Fruit fly (Drosophila melanogaster) whole organism, embryonic: ENCODE measurements around the gene CG2120.

ENCODE experiments used
- ATbp ChIP-seq: fragments of 200-800 bp; sonication (Bioruptor generic); optimal IDR thresholded peaks from 2 replicates; lab custom pipeline; 2017; ENCODE audit warnings: missing biosample characterization, mild to moderate bottlenecking, missing genetic modification characterization, missing genetic modification reagents
- Atf6 ChIP-seq: fragments of 200-800 bp; sonication (Bioruptor generic); IDR thresholded peaks from 2 replicates; pipeline ENCODE4 v1.3.6; 2022; ENCODE audit warnings: missing biosample characterization, missing genetic modification characterization
- B-H1 ChIP-seq: fragments of 200-800 bp; sonication (Bioruptor generic); IDR thresholded peaks from 3 replicates; pipeline ENCODE4 v1.3.6; 2022; ENCODE audit warnings: missing biosample characterization, missing genetic modification characterization
- BtbVII ChIP-seq: fragments of 200-800 bp; sonication (Bioruptor generic); optimal IDR thresholded peaks from 3 replicates; lab custom pipeline; 2017; ENCODE audit warnings: missing biosample characterization, mild to moderate bottlenecking, missing genetic modification characterization
- C15 ChIP-seq: fragments of 200-800 bp; sonication (Bioruptor generic); IDR thresholded peaks from 3 replicates; pipeline ENCODE4 v1.3.6; 2022; ENCODE audit warnings: missing biosample characterization, missing genetic modification characterization
- CG11085 ChIP-seq: fragments of 200-800 bp; sonication (Bioruptor generic); IDR thresholded peaks from 2 replicates; pipeline ENCODE4 v1.3.6; 2022; ENCODE audit warnings: missing biosample characterization, missing genetic modification characterization
- CG11504 ChIP-seq: fragments of 200-800 bp; sonication (Bioruptor generic); optimal IDR thresholded peaks from 3 replicates; lab custom pipeline; 2019; ENCODE audit warnings: missing biosample characterization, mild to moderate bottlenecking, missing genetic modification characterization, moderate library complexity
- CG11560 ChIP-seq: fragments of 200-800 bp; sonication (Bioruptor generic); IDR thresholded peaks from 3 replicates; pipeline ENCODE4 v1.3.6; 2022; ENCODE audit warnings: missing biosample characterization, missing genetic modification characterization
- CG12219 ChIP-seq: fragments of 200-800 bp; sonication (Bioruptor generic); optimal IDR thresholded peaks from 3 replicates; lab custom pipeline; 2018; ENCODE audit warnings: missing biosample characterization, mild to moderate bottlenecking, missing genetic modification characterization
- CG13296 ChIP-seq: fragments of 200-800 bp; sonication (Bioruptor generic); optimal IDR thresholded peaks from 3 replicates; lab custom pipeline; 2018; ENCODE audit warnings: missing biosample characterization, mild to moderate bottlenecking, missing genetic modification characterization
- CG14050 ChIP-seq: fragments of 200-800 bp; sonication (Bioruptor generic); IDR thresholded peaks from 3 replicates; pipeline ENCODE4 v1.3.6; 2022; ENCODE audit warnings: missing biosample characterization, missing genetic modification characterization
- CG17186 ChIP-seq: fragments of 200-800 bp; sonication (Bioruptor generic); optimal IDR thresholded peaks from 3 replicates; lab custom pipeline; 2017; ENCODE audit warnings: missing biosample characterization, missing genetic modification reagents, missing genetic modification characterization
- CG17612 ChIP-seq: fragments of 200-800 bp; sonication (Bioruptor generic); IDR thresholded peaks from 2 replicates; pipeline ENCODE4 v1.3.6; 2022; ENCODE audit warnings: missing biosample characterization, missing genetic modification characterization
- CG18011 ChIP-seq: fragments of 200-800 bp; sonication (Bioruptor generic); optimal IDR thresholded peaks from 2 replicates; lab custom pipeline; 2017; ENCODE audit warnings: missing biosample characterization, missing genetic modification characterization, mild to moderate bottlenecking, moderate library complexity, missing genotype
- CG2199 ChIP-seq: fragments of 200-800 bp; sonication (Bioruptor generic); IDR thresholded peaks from 3 replicates; pipeline ENCODE4 v1.3.6; 2022; ENCODE audit warnings: missing biosample characterization, missing genetic modification characterization
- CG2712 ChIP-seq: fragments of 200-800 bp; optimal IDR thresholded peaks from 3 replicates; lab custom pipeline; 2019; ENCODE audit warnings: missing biosample characterization, mild to moderate bottlenecking, missing genetic modification characterization, moderate library complexity
- CG32532 ChIP-seq: fragments of 200-800 bp; sonication (Bioruptor generic); IDR thresholded peaks from 2 replicates; pipeline ENCODE4 v1.3.6; 2022; ENCODE audit warnings: missing biosample characterization, missing genetic modification characterization
- CG33557 ChIP-seq: fragments of 200-800 bp; sonication (Bioruptor generic); optimal IDR thresholded peaks from 2 replicates; lab custom pipeline; 2019; ENCODE audit warnings: missing biosample characterization, mild to moderate bottlenecking, missing genetic modification characterization, moderate library complexity
- CG3995 ChIP-seq: fragments of 200-800 bp; sonication (Bioruptor generic); optimal IDR thresholded peaks from 3 replicates; lab custom pipeline; 2016; ENCODE audit warnings: missing biosample characterization, missing genetic modification characterization
- CG42726 ChIP-seq: fragments of 200-800 bp; sonication (Bioruptor generic); IDR thresholded peaks from 2 replicates; pipeline ENCODE4 v1.3.6; 2022; ENCODE audit warnings: missing biosample characterization, missing genetic modification characterization; ENCODE audit not compliant: partially characterized antibody
- CG4617 ChIP-seq: fragments of 200-800 bp; sonication (Bioruptor generic); optimal IDR thresholded peaks from 3 replicates; lab custom pipeline; 2016; ENCODE audit warnings: missing biosample characterization, missing genetic modification characterization, borderline replicate concordance
- CG5180 ChIP-seq: fragments of 200-800 bp; sonication (Bioruptor generic); optimal IDR thresholded peaks from 3 replicates; lab custom pipeline; 2017; ENCODE audit warnings: missing biosample characterization, missing genetic modification characterization, mild to moderate bottlenecking, moderate library complexity, missing genetic modification reagents
- CG5245 ChIP-seq: fragments of 200-800 bp; sonication (Bioruptor generic); optimal IDR thresholded peaks from 3 replicates; lab custom pipeline; 2016; ENCODE audit warnings: missing biosample characterization, missing genetic modification characterization
- CG7745 ChIP-seq: fragments of 200-800 bp; sonication (Bioruptor generic); optimal IDR thresholded peaks from 2 replicates; lab custom pipeline; 2018; ENCODE audit warnings: missing biosample characterization, mild to moderate bottlenecking, missing genetic modification characterization, moderate library complexity
- CG8478 ChIP-seq: fragments of >200 bp; optimal IDR thresholded peaks from 2 replicates; lab custom pipeline; 2018
- Dek ChIP-seq: fragments of 200-800 bp; sonication (Bioruptor generic); optimal IDR thresholded peaks from 3 replicates; lab custom pipeline; 2019; ENCODE audit warnings: missing biosample characterization, mild to moderate bottlenecking, missing genetic modification characterization, moderate library complexity
- Dref ChIP-seq: fragments of 200-800 bp; sonication (Bioruptor generic); IDR thresholded peaks from 2 replicates; pipeline ENCODE4 v1.3.6; 2022; ENCODE audit warnings: missing biosample characterization, missing genetic modification characterization
- Ets97D ChIP-seq: fragments of 200-800 bp; sonication (Bioruptor generic); optimal IDR thresholded peaks from 3 replicates; lab custom pipeline; 2016; ENCODE audit warnings: missing biosample characterization, missing genetic modification characterization
- GATAe ChIP-seq: fragments of 200-800 bp; sonication (Bioruptor generic); conservative IDR thresholded peaks from 2 replicates; pipeline ENCODE4 v1.3.6; 2022; ENCODE audit warnings: missing biosample characterization, missing genetic modification characterization
- HHEX ChIP-seq: fragments of 200-800 bp; sonication (Bioruptor generic); optimal IDR thresholded peaks from 3 replicates; lab custom pipeline; 2017; ENCODE audit warnings: missing biosample characterization, mild to moderate bottlenecking, missing genetic modification characterization, missing genetic modification reagents
- HmgD ChIP-seq: fragments of 200-800 bp; sonication (Bioruptor generic); optimal IDR thresholded peaks from 3 replicates; lab custom pipeline; 2016; ENCODE audit warnings: missing biosample characterization, missing genetic modification characterization
- MTF-1 ChIP-seq: fragments of 200-800 bp; sonication (Bioruptor generic); optimal IDR thresholded peaks from 2 replicates; lab custom pipeline; 2018; ENCODE audit warnings: missing biosample characterization, mild to moderate bottlenecking, missing genetic modification characterization, borderline replicate concordance
- Myb ChIP-seq: fragments of 200-800 bp; sonication (Bioruptor generic); optimal IDR thresholded peaks from 2 replicates; lab custom pipeline; 2016; ENCODE audit warnings: missing biosample characterization, missing genetic modification characterization
- Rx ChIP-seq: fragments of 200-800 bp; sonication (Bioruptor generic); IDR thresholded peaks from 2 replicates; pipeline ENCODE4 v1.3.6; 2022; ENCODE audit warnings: missing biosample characterization, missing genetic modification characterization
- bigmax ChIP-seq: fragments of 200-800 bp; sonication (Bioruptor generic); optimal IDR thresholded peaks from 2 replicates; lab custom pipeline; 2018; ENCODE audit warnings: missing biosample characterization, mild to moderate bottlenecking, missing genetic modification characterization
- btn ChIP-seq: fragments of 200-800 bp; sonication (Bioruptor generic); optimal IDR thresholded peaks from 2 replicates; lab custom pipeline; 2016; ENCODE audit warnings: missing biosample characterization, missing genetic modification characterization
- dm ChIP-seq: fragments of 200-800 bp; sonication (Bioruptor generic); optimal IDR thresholded peaks from 3 replicates; lab custom pipeline; 2016; ENCODE audit warnings: missing biosample characterization, missing genetic modification characterization
- dpn ChIP-seq, 2 experiments: fragments of 200-800 bp; sonication (Bioruptor generic); optimal IDR thresholded peaks; 3 replicates each; lab custom pipeline; 2016; ENCODE audit warnings: missing biosample characterization in 2 of 2, missing genetic modification characterization in 2 of 2
- gce ChIP-seq: fragments of 200-800 bp; sonication (Bioruptor generic); IDR thresholded peaks from 3 replicates; pipeline ENCODE4 v1.3.6; 2022; ENCODE audit warnings: missing biosample characterization, missing genetic modification characterization
- gfzf ChIP-seq: fragments of 200-800 bp; sonication (Bioruptor generic); optimal IDR thresholded peaks from 2 replicates; lab custom pipeline; 2016; ENCODE audit warnings: missing biosample characterization, mild to moderate bottlenecking, missing genetic modification characterization, moderate library complexity
- onecut ChIP-seq: fragments of 200-800 bp; sonication (Bioruptor generic); IDR thresholded peaks from 2 replicates; pipeline ENCODE4 v1.3.6; 2022; ENCODE audit warnings: missing biosample characterization, missing genetic modification characterization
- pb ChIP-seq: fragments of 200-800 bp; sonication (Bioruptor generic); optimal IDR thresholded peaks from 3 replicates; lab custom pipeline; 2016; ENCODE audit warnings: missing biosample characterization, missing genetic modification characterization
- ssp ChIP-seq: fragments of 200-800 bp; sonication (Bioruptor generic); IDR thresholded peaks from 2 replicates; pipeline ENCODE4 v1.3.6; 2022; ENCODE audit warnings: missing biosample characterization, missing genetic modification characterization
- tin ChIP-seq: fragments of 200-800 bp; sonication (Bioruptor generic); optimal IDR thresholded peaks from 3 replicates; lab custom pipeline; 2016; ENCODE audit warnings: missing biosample characterization, missing genetic modification characterization
- trem ChIP-seq: fragments of 200-800 bp; optimal IDR thresholded peaks from 3 replicates; lab custom pipeline; 2019; ENCODE audit warnings: missing biosample characterization, mild to moderate bottlenecking, missing genetic modification characterization, moderate library complexity
- ttk ChIP-seq: fragments of 200-800 bp; sonication (Bioruptor generic); IDR thresholded peaks from 2 replicates; pipeline ENCODE4 v2.1.2; 2022; ENCODE audit warnings: missing biosample characterization, missing genetic modification characterization
- tup ChIP-seq: fragments of 200-800 bp; sonication (Bioruptor generic); optimal IDR thresholded peaks from 2 replicates; lab custom pipeline; 2016; ENCODE audit warnings: missing biosample characterization, mild to moderate bottlenecking, missing genetic modification characterization, moderate library complexity
- wek ChIP-seq: fragments of 200-800 bp; sonication (Bioruptor generic); optimal IDR thresholded peaks from 3 replicates; lab custom pipeline; 2018; ENCODE audit warnings: missing biosample characterization, mild to moderate bottlenecking, missing genetic modification characterization, moderate library complexity
- zfh1 ChIP-seq: fragments of 200-800 bp; sonication (Bioruptor generic); IDR thresholded peaks from 3 replicates; pipeline ENCODE4 v1.3.6; 2022; ENCODE audit warnings: missing biosample characterization, missing genetic modification characterization

CG2120 gene

DNA sequence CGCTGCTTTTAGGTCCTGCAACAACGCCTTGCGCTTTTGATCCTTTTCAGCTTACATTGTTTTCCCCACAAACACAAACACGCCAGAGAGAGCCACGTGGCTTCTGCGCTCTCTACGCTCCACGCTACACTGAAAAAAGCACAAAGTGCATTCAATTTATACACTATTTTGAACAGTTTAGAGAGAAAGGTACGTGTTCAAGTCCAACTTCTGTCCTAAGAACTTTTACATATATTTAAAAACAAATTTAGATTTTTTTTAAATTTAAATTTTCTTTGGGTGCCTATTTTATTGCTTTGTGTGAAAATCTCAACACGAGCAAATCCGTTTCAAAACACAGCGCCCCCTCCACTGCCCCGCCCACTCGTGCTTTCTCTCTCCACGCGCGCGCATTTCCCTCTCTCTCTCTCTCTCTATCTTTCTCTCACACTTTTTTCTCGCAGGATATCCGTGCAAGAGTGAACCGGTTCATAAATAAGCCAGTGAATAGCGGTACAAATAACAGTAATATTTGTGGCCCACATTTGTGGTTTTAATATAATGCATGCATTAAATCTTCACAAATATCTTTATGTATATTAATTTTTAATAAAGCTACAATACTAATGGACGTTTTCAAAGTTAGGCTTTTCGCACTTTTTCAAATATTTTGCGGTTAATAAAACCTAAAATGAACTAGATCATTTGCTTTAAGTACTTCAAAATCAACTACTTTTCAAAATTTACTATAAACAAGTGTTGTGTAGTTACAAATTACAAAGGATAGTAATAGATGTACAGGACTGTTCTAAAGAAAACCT, 35.4 kb upstream of the CG2120 start (continued):
- peak; percentile 86 for TF ChIP-seq gce (GFP tag; lab: Robert Waterston, UW)
- TF ChIP-seq CG17186 = peak; percentile 40
- peak; percentile 35 for TF ChIP-seq tup (GFP tag; lab: Kevin White, UChicago)
- TF ChIP-seq ATbp (GFP tag; lab: Kevin White, UChicago) = peak; percentile 90
- peak; percentile 84 for TF ChIP-seq CG13296 (GFP tag; lab: Kevin White, UChicago)
- TF ChIP-seq CG7745 (tag; lab: Kevin White, UChicago) = no peak
- TF ChIP-seq CG14050 (GFP tag; lab: Robert Waterston, UW) = peak; percentile 84
- TF ChIP-seq C15 (GFP tag; lab: Robert Waterston, UW) = peak; percentile 69; the same call in 1 of the 3 replicates
- peak; percentile 6 for TF ChIP-seq Ets97D (GFP tag; lab: Kevin White, UChicago)
- peak; percentile 68 for TF ChIP-seq CG17612
- TF ChIP-seq CG32532 (GFP tag; lab: Robert Waterston, UW) = peak; percentile 87
- TF ChIP-seq CG2199 = peak; percentile 90
- peak; percentile 17 for TF ChIP-seq pb (GFP tag; lab: Kevin White, UChicago)
- TF ChIP-seq zfh1 (GFP tag; lab: Robert Waterston, UW) = peak; percentile 85
- peak; percentile 58 for TF ChIP-seq ssp (GFP tag; lab: Robert Waterston, UW)
- peak; percentile 26 for TF ChIP-seq CG18011 (GFP tag; lab: Kevin White, UChicago)
- TF ChIP-seq bigmax (GFP tag; lab: Kevin White, UChicago) = no peak
- no peak for TF ChIP-seq CG8478 (lab: Kevin White, UChicago)
- no peak for TF ChIP-seq CG3995 (GFP tag; lab: Kevin White, UChicago)
- TF ChIP-seq MTF-1 = peak; percentile 49
- peak; percentile 57 to 75 for TF ChIP-seq dpn (GFP tag; optimal IDR thresholded peaks at IDR 0.05; lab: Kevin White, UChicago)
- no peak for TF ChIP-seq CG33557
- TF ChIP-seq CG4617 (GFP tag; lab: Kevin White, UChicago) = peak; percentile 26
- TF ChIP-seq onecut (GFP tag; lab: Robert Waterston, UW) = peak; percentile 69
- peak; percentile 76; the same call in 2 of the 3 replicates for TF ChIP-seq B-H1 (GFP tag; lab: Robert Waterston, UW)
- TF ChIP-seq HmgD = no peak
- TF ChIP-seq wek (GFP tag; lab: Kevin White, UChicago) = no peak
- peak; percentile 71 for TF ChIP-seq CG11560 (tag; lab: Robert Waterston, UW)
- TF ChIP-seq Myb (GFP tag; lab: Kevin White, UChicago) = peak; percentile 42
- TF ChIP-seq ttk (GFP tag; lab: Robert Waterston, UW) = peak; percentile 74
- TF ChIP-seq tin (GFP tag; lab: Kevin White, UChicago) = peak; percentile 77
- peak; percentile 65 for TF ChIP-seq CG5180
- peak; percentile 82 for TF ChIP-seq Rx (GFP tag; lab: Robert Waterston, UW)
- TF ChIP-seq dm (GFP tag; lab: Kevin White, UChicago) = peak; percentile 27
- peak; percentile 50 for TF ChIP-seq trem (tag; lab: Kevin White, UChicago)
- no peak for TF ChIP-seq btn (GFP tag; lab: Kevin White, UChicago)
- no peak for TF ChIP-seq gfzf
- peak; percentile 34; the same call in 1 of the 2 replicates for TF ChIP-seq CG11085 (GFP tag; lab: Robert Waterston, UW)
- no peak for TF ChIP-seq Dref (GFP tag; lab: Robert Waterston, UW)
- TF ChIP-seq CG5245 = peak; percentile 71
- peak; percentile 86 for TF ChIP-seq Dek (tag; lab: Kevin White, UChicago)
- peak; percentile 87 for TF ChIP-seq CG2712 (tag; lab: Kevin White, UChicago)
- peak; percentile 69 for TF ChIP-seq CG12219
- TF ChIP-seq BtbVII = peak; percentile 81
- TF ChIP-seq Atf6 (GFP tag; lab: Robert Waterston, UW) = peak; percentile 93
- TF ChIP-seq GATAe (GFP tag; lab: Robert Waterston, UW) = peak; percentile 21; the same call in 1 of the 2 replicates
- no peak for TF ChIP-seq CG42726
- TF ChIP-seq HHEX (GFP tag; lab: Kevin White, UChicago) = peak; percentile 84
- peak; percentile 80 for TF ChIP-seq CG11504 (tag; lab: Kevin White, UChicago)
